Worm (Caenorhabditis elegans) whole organism, L1 larva: ENCODE data around the gene sym-3.

ENCODE experiments used
- aha-1 ChIP-seq: fragments of 150-350 bp; optimal IDR thresholded peaks from 2 replicates; lab custom pipeline; 2014; ENCODE audit warnings: missing biosample characterization, missing genetic modification characterization
- ama-1 ChIP-seq: fragments of 150-350 bp; optimal IDR thresholded peaks from 2 replicates; lab custom pipeline; 2014
- lin-13 ChIP-seq: fragments of 150-350 bp; optimal IDR thresholded peaks from 2 replicates; lab custom pipeline; 2014; ENCODE audit warnings: missing biosample characterization, missing genetic modification reagents, missing genetic modification characterization
- lin-14 ChIP-seq: fragments of 200-800 bp; sonication (Bioruptor generic); optimal IDR thresholded peaks from 2 replicates; lab custom pipeline; 2018; ENCODE audit warnings: mild to moderate bottlenecking, missing genetic modification characterization, moderate library complexity, missing compliant biosample characterization
- lir-3 ChIP-seq: sonication (generic microtip); optimal IDR thresholded peaks from 2 replicates; lab custom pipeline; 2016; ENCODE audit warnings: mild to moderate bottlenecking, missing genetic modification characterization, moderate library complexity, missing compliant biosample characterization; ENCODE audit not compliant: poor library complexity
- nhr-12 ChIP-seq: sonication (generic microtip); optimal IDR thresholded peaks from 2 replicates; lab custom pipeline; 2017; ENCODE audit warnings: missing biosample characterization, missing genetic modification characterization
- skn-1 ChIP-seq: fragments of 150-350 bp; optimal IDR thresholded peaks from 2 replicates; lab custom pipeline; 2014; ENCODE audit warnings: missing biosample characterization, missing genetic modification characterization
- zag-1 ChIP-seq: fragments of 150-350 bp; optimal IDR thresholded peaks from 2 replicates; lab custom pipeline; 2014; ENCODE audit warnings: missing biosample characterization, missing genetic modification characterization

DNA sequence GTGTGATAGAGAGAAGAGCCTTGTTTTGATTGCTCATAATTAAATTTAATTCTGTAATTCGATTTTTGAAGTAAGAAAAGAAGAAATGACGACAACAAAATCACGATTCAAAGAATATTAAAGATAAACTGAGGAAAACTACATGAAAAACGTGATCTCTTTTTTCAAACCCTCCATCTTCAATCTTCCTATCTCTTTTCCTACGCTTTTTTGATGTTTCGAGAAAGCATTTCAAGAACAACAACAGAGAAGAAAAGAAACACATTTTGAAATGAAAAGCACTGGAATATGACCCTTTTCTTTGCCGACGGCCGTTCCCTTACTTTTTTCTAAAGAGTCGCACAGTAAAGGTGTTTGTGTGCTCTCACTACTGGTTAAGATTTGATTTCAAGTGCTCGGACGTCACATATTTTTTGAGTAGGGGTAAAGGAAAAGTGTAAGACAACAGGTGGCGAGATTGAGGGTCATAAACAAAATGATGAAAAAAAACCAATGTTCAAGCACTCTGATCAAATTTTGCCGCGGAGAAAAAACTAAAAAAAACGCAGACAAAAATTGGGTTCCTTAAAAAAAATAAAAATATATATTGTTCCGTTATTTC, 32.4 kb downstream of the sym-3 start, which contains the start of gene F13D11.3:
- no peak for TF ChIP-seq nhr-12 (tag; lab: Kevin White, UChicago)
- peak; percentile 39 for TF ChIP-seq lin-14
- TF ChIP-seq ama-1: no peak
- no peak for TF ChIP-seq lin-13 (GFP tag; lab: Kevin White, UChicago)
- TF ChIP-seq lir-3 (tag; lab: Kevin White, UChicago): no peak
- TF ChIP-seq skn-1 (tag; lab: Kevin White, UChicago): no peak
- no peak for TF ChIP-seq zag-1 (tag; lab: Kevin White, UChicago)
- TF ChIP-seq aha-1 (tag; lab: Kevin White, UChicago): no peak
